Worm (Caenorhabditis elegans) whole organism, L1 larva: ENCODE measurements around the gene C05B5.4.

Experiments used
- C16A3.4 ChIP-seq: fragments of 150-350 bp; optimal IDR thresholded peaks from 2 replicates; lab custom pipeline; 2014; ENCODE audit warnings: missing biosample characterization, missing genetic modification characterization
- C34B4.2 ChIP-seq: sonication (generic microtip); optimal IDR thresholded peaks from 2 replicates; lab custom pipeline; 2017; ENCODE audit warnings: mild to moderate bottlenecking, missing genetic modification characterization, missing compliant biosample characterization
- F16B12.6 ChIP-seq: fragments of 150-350 bp; optimal IDR thresholded peaks from 2 replicates; lab custom pipeline; 2014; ENCODE audit warnings: missing biosample characterization, missing genetic modification characterization
- alr-1 ChIP-seq: fragments of 200-800 bp; sonication (Bioruptor generic); optimal IDR thresholded peaks from 2 replicates; lab custom pipeline; 2018; ENCODE audit warnings: borderline replicate concordance, mild to moderate bottlenecking, missing genetic modification characterization, missing compliant biosample characterization
- ceh-82 ChIP-seq, 3 experiments: fragments of 150-350 bp in 1 of 3; sonication (generic microtip) in 2 of 3; optimal IDR thresholded peaks; 2 replicates each; lab custom pipeline; 2014 to 2017; ENCODE audit warnings: missing biosample characterization in 3 of 3, missing genetic modification characterization in 3 of 3
- ceh-90 ChIP-seq: sonication (generic microtip); optimal IDR thresholded peaks from 2 replicates; lab custom pipeline; 2016; ENCODE audit warnings: missing genetic modification characterization, missing compliant biosample characterization
- ces-1 ChIP-seq: fragments of 150-350 bp; optimal IDR thresholded peaks from 2 replicates; lab custom pipeline; 2014; ENCODE audit warnings: missing biosample characterization, missing genetic modification reagents, missing genetic modification characterization
- dsc-1 ChIP-seq: sonication (generic microtip); optimal IDR thresholded peaks from 2 replicates; lab custom pipeline; 2016; ENCODE audit warnings: mild to moderate bottlenecking, missing genetic modification characterization, missing compliant biosample characterization
- efl-3 ChIP-seq: fragments of 200-800 bp; sonication (Bioruptor generic); optimal IDR thresholded peaks from 2 replicates; lab custom pipeline; 2018; ENCODE audit warnings: mild to moderate bottlenecking, missing genetic modification characterization, missing compliant biosample characterization
- egl-13 ChIP-seq: sonication (generic microtip); optimal IDR thresholded peaks from 2 replicates; lab custom pipeline; 2016; ENCODE audit warnings: missing genotype, missing genetic modification reagents, missing genetic modification characterization, missing compliant biosample characterization
- egl-27 ChIP-seq, 2 experiments: fragments of 150-350 bp in 1 of 2; sonication (generic microtip); optimal IDR thresholded peaks; 3 replicates each; lab custom pipeline; 2017 to 2018; ENCODE audit warnings: missing biosample characterization in 2 of 2, missing genetic modification characterization in 2 of 2, missing genetic modification reagents in 2 of 2
- elt-2 ChIP-seq: sonication (generic microtip); optimal IDR thresholded peaks from 2 replicates; lab custom pipeline; 2016; ENCODE audit warnings: missing genetic modification characterization, mild to moderate bottlenecking, inconsistent platforms, missing compliant biosample characterization, missing genetic modification reagents
- fkh-10 ChIP-seq: sonication (generic microtip); optimal IDR thresholded peaks from 2 replicates; lab custom pipeline; 2017; ENCODE audit warnings: missing biosample characterization, missing genetic modification reagents, missing genetic modification characterization
- fkh-4 ChIP-seq: sonication (generic microtip); optimal IDR thresholded peaks from 2 replicates; lab custom pipeline; 2016; ENCODE audit warnings: missing compliant biosample characterization, missing genetic modification characterization, borderline replicate concordance
- fkh-8 ChIP-seq: sonication (generic microtip); optimal IDR thresholded peaks from 2 replicates; lab custom pipeline; 2016; ENCODE audit warnings: mild to moderate bottlenecking, missing genetic modification characterization, missing compliant biosample characterization
- irx-1 ChIP-seq: sonication (generic microtip); optimal IDR thresholded peaks from 2 replicates; lab custom pipeline; 2016; ENCODE audit warnings: missing genetic modification characterization, missing compliant biosample characterization
- lin-13 ChIP-seq: fragments of 150-350 bp; optimal IDR thresholded peaks from 2 replicates; lab custom pipeline; 2014; ENCODE audit warnings: missing biosample characterization, missing genetic modification reagents, missing genetic modification characterization
- lin-15B ChIP-seq: fragments of 150-350 bp; sonication (generic microtip); optimal IDR thresholded peaks from 3 replicates; lab custom pipeline; 2014; ENCODE audit warnings: missing biosample characterization, missing genetic modification characterization
- lir-3 ChIP-seq: sonication (generic microtip); optimal IDR thresholded peaks from 2 replicates; lab custom pipeline; 2016; ENCODE audit warnings: mild to moderate bottlenecking, missing genetic modification characterization, moderate library complexity, missing compliant biosample characterization; ENCODE audit not compliant: poor library complexity
- mab-9 ChIP-seq: fragments of 200-800 bp; sonication (Bioruptor generic); IDR thresholded peaks from 2 replicates; pipeline ENCODE4 v1.3.6; 2022; ENCODE audit warnings: missing genetic modification reagents, missing genetic modification characterization, missing compliant biosample characterization
- mdl-1 ChIP-seq, 2 experiments: fragments of 150-350 bp; optimal IDR thresholded peaks; 2 replicates each; lab custom pipeline; 2014 to 2017; ENCODE audit warnings: missing biosample characterization in 2 of 2, missing genetic modification characterization in 2 of 2, inconsistent platforms in 1 of 2
- mep-1 ChIP-seq: fragments of 150-350 bp; optimal IDR thresholded peaks from 2 replicates; lab custom pipeline; 2014; ENCODE audit warnings: missing biosample characterization, missing genetic modification characterization
- nhr-11 ChIP-seq: fragments of 150-350 bp; optimal IDR thresholded peaks from 2 replicates; lab custom pipeline; 2014; ENCODE audit warnings: missing biosample characterization, missing genetic modification characterization
- nhr-19 ChIP-seq: fragments of 200-800 bp; sonication (Bioruptor generic); conservative IDR thresholded peaks from 2 replicates; pipeline ENCODE4 v1.3.6; 2022; ENCODE audit warnings: missing genetic modification characterization, missing compliant biosample characterization
- nhr-20 ChIP-seq: sonication (generic microtip); optimal IDR thresholded peaks from 2 replicates; lab custom pipeline; 2016; ENCODE audit warnings: mild to moderate bottlenecking, missing genetic modification characterization, missing compliant biosample characterization
- nhr-237 ChIP-seq: fragments of 150-350 bp; optimal IDR thresholded peaks from 2 replicates; lab custom pipeline; 2014; ENCODE audit warnings: missing biosample characterization, missing genetic modification characterization
- nhr-47 ChIP-seq: sonication (generic microtip); optimal IDR thresholded peaks from 2 replicates; lab custom pipeline; 2016; ENCODE audit warnings: mild to moderate bottlenecking, missing genetic modification characterization, moderate library complexity, missing compliant biosample characterization
- nhr-71 ChIP-seq: sonication (generic microtip); optimal IDR thresholded peaks from 2 replicates; lab custom pipeline; 2016; ENCODE audit warnings: mild to moderate bottlenecking, missing genetic modification characterization, moderate library complexity, missing compliant biosample characterization
- nhr-84 ChIP-seq: sonication (generic microtip); optimal IDR thresholded peaks from 2 replicates; lab custom pipeline; 2017; ENCODE audit warnings: missing biosample characterization, missing genetic modification characterization
- nhr-85 ChIP-seq: sonication (generic microtip); peaks from one replicate; lab custom pipeline; 2016; ENCODE audit warnings: missing genetic modification characterization, inconsistent platforms, missing compliant biosample characterization
- pag-3 ChIP-seq: sonication (generic microtip); optimal IDR thresholded peaks from 2 replicates; lab custom pipeline; 2017; ENCODE audit warnings: missing genetic modification characterization, mild to moderate bottlenecking, missing compliant biosample characterization, antibody characterized with exemption, borderline replicate concordance; ENCODE audit not compliant: insufficient read depth
- pax-3 ChIP-seq: fragments of 200-800 bp; sonication (Bioruptor generic); optimal IDR thresholded peaks from 2 replicates; lab custom pipeline; 2018; ENCODE audit warnings: mild to moderate bottlenecking, missing genetic modification characterization, moderate library complexity, missing compliant biosample characterization
- snu-23 ChIP-seq: sonication (generic microtip); optimal IDR thresholded peaks from 2 replicates; lab custom pipeline; 2016; ENCODE audit warnings: missing genetic modification characterization, missing compliant biosample characterization
- sox-4 ChIP-seq: sonication (generic microtip); optimal IDR thresholded peaks from 2 replicates; lab custom pipeline; 2016; ENCODE audit warnings: missing genetic modification characterization, missing compliant biosample characterization
- sup-37 ChIP-seq: fragments of 200-800 bp; sonication (Bioruptor generic); optimal IDR thresholded peaks from 2 replicates; lab custom pipeline; 2018; ENCODE audit warnings: mild to moderate bottlenecking, missing genetic modification characterization, missing compliant biosample characterization
- swsn-7 ChIP-seq: sonication (generic microtip); optimal IDR thresholded peaks from 2 replicates; lab custom pipeline; 2016; ENCODE audit warnings: missing genetic modification characterization, missing compliant biosample characterization
- unc-86 ChIP-seq: sonication (generic microtip); optimal IDR thresholded peaks from 2 replicates; lab custom pipeline; 2016; ENCODE audit warnings: missing genetic modification characterization, missing compliant biosample characterization
- vab-15 ChIP-seq: sonication (generic microtip); optimal IDR thresholded peaks from 2 replicates; lab custom pipeline; 2017; ENCODE audit warnings: missing genotype, mild to moderate bottlenecking, missing genetic modification characterization, missing compliant biosample characterization
- xbp-1 ChIP-seq: sonication (generic microtip); optimal IDR thresholded peaks from 2 replicates; lab custom pipeline; 2016; ENCODE audit warnings: missing genetic modification characterization, missing compliant biosample characterization
- zip-4 ChIP-seq: fragments of 200-800 bp; sonication (Bioruptor generic); optimal IDR thresholded peaks from 2 replicates; lab custom pipeline; 2018; ENCODE audit warnings: mild to moderate bottlenecking, missing genetic modification characterization, moderate library complexity, missing compliant biosample characterization
- ztf-4 ChIP-seq: fragments of 150-350 bp; optimal IDR thresholded peaks from 2 replicates; lab custom pipeline; 2014; ENCODE audit warnings: missing biosample characterization, missing genetic modification characterization

Gene C05B5.4

DNA sequence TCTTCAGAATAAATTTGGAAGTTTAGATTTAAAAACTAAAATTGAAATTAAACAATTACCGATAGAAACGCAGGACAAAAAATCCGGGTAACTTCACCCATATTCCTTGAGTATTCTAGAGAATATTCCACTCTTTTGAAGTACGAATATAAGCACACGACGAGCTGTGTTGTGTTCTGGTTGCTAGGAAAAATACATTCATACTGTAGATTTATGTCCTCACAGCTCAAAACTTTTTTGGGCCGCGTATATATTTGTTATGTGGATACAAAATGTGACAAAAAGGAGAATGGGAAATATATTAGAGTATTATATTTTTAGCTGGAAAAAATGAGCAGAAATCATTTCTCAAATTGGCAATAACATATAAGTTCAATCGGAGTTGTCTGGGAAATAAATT, 39.5 kb downstream of the C05B5.4 start, which contains the start of gene M04D8.5:
Gene M04D8.5 (minus strand): TSS at position 101 of the 400 bp plus-strand sequence.
- TF ChIP-seq C34B4.2 (no peak), fkh-8 (tag; lab: Kevin White, UChicago) (no peak), irx-1 (tag; lab: Kevin White, UChicago) (no peak), mdl-1 (tag; optimal IDR thresholded peaks at IDR 0.05; lab: Kevin White, UChicago) (no peak), egl-27 (tag; optimal IDR thresholded peaks at IDR 0.05; lab: Kevin White, UChicago) (no peak), pag-3 (no peak), ceh-82 (tag; optimal IDR thresholded peaks at IDR 0.05; lab: Kevin White, UChicago) (no peak), zip-4 (GFP tag; lab: Kevin White, UChicago) (no peak), fkh-10 (GFP tag; lab: Kevin White, UChicago) (no peak), lin-13 (GFP tag; lab: Kevin White, UChicago) (no peak), nhr-85 (tag; lab: Kevin White, UChicago) (no peak)

DNA sequence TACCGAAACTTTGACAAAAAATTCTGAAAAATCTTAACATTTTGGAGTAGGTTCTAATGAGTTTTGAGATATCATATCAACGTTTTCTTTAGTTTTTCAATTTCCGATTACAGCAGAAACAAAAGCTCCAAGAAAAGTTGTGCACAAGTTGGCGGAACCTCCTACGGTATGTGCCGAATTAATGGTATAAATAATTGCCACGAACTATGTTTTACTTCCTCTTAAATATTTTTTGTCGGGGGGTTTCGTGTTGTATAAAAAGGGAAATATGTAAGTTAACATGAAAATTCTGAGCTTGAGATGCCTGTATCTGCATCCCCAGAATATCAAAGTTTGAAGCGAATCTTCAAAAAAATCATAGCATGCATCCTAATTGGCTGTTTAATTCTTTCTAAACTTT, 40.2 kb downstream of the C05B5.4 start, which contains the start of gene M04D8.8:
Gene M04D8.8 (plus strand): TSS at position 301 of the 400 bp plus-strand sequence.
- TF ChIP-seq F16B12.6 (tag; lab: Kevin White, UChicago), result no peak
- TF ChIP-seq mab-9 (GFP tag; lab: Robert Waterston, UW), result no peak
- TF ChIP-seq elt-2 (tag; lab: Kevin White, UChicago), result no peak
- no peak for TF ChIP-seq alr-1
- TF ChIP-seq vab-15 (tag; lab: Kevin White, UChicago), result no peak
- TF ChIP-seq ceh-90 (tag; lab: Kevin White, UChicago), result no peak
- TF ChIP-seq fkh-10 (GFP tag; lab: Kevin White, UChicago), result no peak
- TF ChIP-seq nhr-84, result no peak
- no peak for TF ChIP-seq snu-23 (GFP tag; lab: Kevin White, UChicago)
- TF ChIP-seq lin-15B (tag; lab: Kevin White, UChicago), result no peak
- TF ChIP-seq ztf-4 (tag; lab: Kevin White, UChicago), result no peak
- TF ChIP-seq xbp-1, result no peak
- no peak for TF ChIP-seq efl-3
- TF ChIP-seq irx-1 (tag; lab: Kevin White, UChicago), result no peak
- TF ChIP-seq lir-3 (tag; lab: Kevin White, UChicago), result no peak
- TF ChIP-seq nhr-19 (GFP tag; lab: Robert Waterston, UW), result no peak
- TF ChIP-seq mep-1 (tag; lab: Kevin White, UChicago), result no peak
- no peak for TF ChIP-seq unc-86 (tag; lab: Kevin White, UChicago)
- no peak for TF ChIP-seq nhr-237 (tag; lab: Kevin White, UChicago)
- TF ChIP-seq ces-1 (GFP tag; lab: Kevin White, UChicago), result no peak

DNA sequence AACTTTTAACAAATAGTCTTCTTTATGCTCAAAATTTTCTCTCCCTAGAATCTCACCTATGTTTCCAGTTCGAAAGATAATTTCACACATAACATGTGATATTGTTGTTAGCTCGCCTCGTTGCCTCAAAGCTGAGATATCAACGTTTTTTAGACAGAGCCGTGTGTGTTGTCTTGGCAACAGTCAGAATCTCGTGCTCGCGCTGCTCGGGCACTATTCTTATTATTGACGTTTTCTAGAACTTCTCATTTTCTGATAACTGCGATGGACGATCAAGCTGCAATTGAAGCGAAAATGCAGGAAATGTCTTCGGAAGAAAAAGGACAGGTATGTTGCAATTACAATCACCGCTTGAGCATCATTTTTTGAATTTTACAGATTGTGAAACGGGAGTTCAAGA, 42.1 kb downstream of the C05B5.4 start, which contains the start of gene xbx-3:
Gene xbx-3 (plus strand): TSS at position 163 of the 400 bp plus-strand sequence.
- TF ChIP-seq swsn-7 (tag; lab: Kevin White, UChicago) (peak; percentile 44), ztf-4 (tag; lab: Kevin White, UChicago) (peak; percentile 34), nhr-20 (peak; percentile 13), fkh-8 (tag; lab: Kevin White, UChicago) (peak; percentile 98), nhr-71 (tag; lab: Kevin White, UChicago) (peak; percentile 84), sox-4 (tag; lab: Kevin White, UChicago) (peak; percentile 84), fkh-10 (GFP tag; lab: Kevin White, UChicago) (peak; percentile 17), mep-1 (tag; lab: Kevin White, UChicago) (peak; percentile 20), C16A3.4 (tag; lab: Kevin White, UChicago) (no peak), pax-3 (tag; lab: Kevin White, UChicago) (peak; percentile 29), nhr-11 (tag; lab: Kevin White, UChicago) (peak; percentile 66), fkh-4 (tag; lab: Kevin White, UChicago) (no peak), dsc-1 (tag; lab: Kevin White, UChicago) (peak; percentile 29), nhr-47 (tag; lab: Kevin White, UChicago) (peak; percentile 79), mab-9 (GFP tag; lab: Robert Waterston, UW) (no peak), egl-13 (tag; lab: Kevin White, UChicago) (no peak), sup-37 (GFP tag; lab: Kevin White, UChicago) (no peak), xbp-1 (peak; percentile 27)
